Worm (Caenorhabditis elegans) whole organism, L4 larva: ENCODE measurements around the gene nhr-54.
"Not testable (repeated sequence)": the region's sequence is repeated elsewhere in the genome, so short reads cannot be mapped to it uniquely, and the experiment has no call there.

Experiments
- aly-2 ChIP-seq: sonication (generic microtip); optimal IDR thresholded peaks from 2 replicates; lab custom pipeline; 2018; ENCODE audit warnings: missing biosample characterization, missing genetic modification characterization
- ama-1 ChIP-seq: fragments of 150-350 bp; optimal IDR thresholded peaks from 2 replicates; lab custom pipeline; 2014; ENCODE audit warnings: inconsistent platforms, mixed read lengths
- dmd-6 ChIP-seq: fragments of 200-800 bp; sonication (Bioruptor generic); IDR thresholded peaks from 2 replicates; pipeline ENCODE4 v1.3.6; 2022; ENCODE audit warnings: missing genetic modification reagents, missing genetic modification characterization, missing compliant biosample characterization
- lir-3 ChIP-seq: sonication (generic microtip); optimal IDR thresholded peaks from 2 replicates; lab custom pipeline; 2016; ENCODE audit warnings: mild to moderate bottlenecking, missing genetic modification characterization, missing compliant biosample characterization
- mdl-1 ChIP-seq, 2 experiments: fragments of 150-350 bp in 1 of 2; sonication (generic microtip) in 1 of 2; optimal IDR thresholded peaks; 2 replicates each; lab custom pipeline; 2014 to 2017; ENCODE audit warnings: missing biosample characterization in 2 of 2, missing genetic modification characterization in 2 of 2
- nhr-6 ChIP-seq: fragments of 150-350 bp; optimal IDR thresholded peaks from 2 replicates; lab custom pipeline; 2014; ENCODE audit warnings: missing biosample characterization, missing genetic modification characterization
- snpc-4 ChIP-seq: fragments of 150-350 bp; optimal IDR thresholded peaks from 2 replicates; lab custom pipeline; 2014; ENCODE audit warnings: missing biosample characterization, missing genetic modification characterization

DNA sequence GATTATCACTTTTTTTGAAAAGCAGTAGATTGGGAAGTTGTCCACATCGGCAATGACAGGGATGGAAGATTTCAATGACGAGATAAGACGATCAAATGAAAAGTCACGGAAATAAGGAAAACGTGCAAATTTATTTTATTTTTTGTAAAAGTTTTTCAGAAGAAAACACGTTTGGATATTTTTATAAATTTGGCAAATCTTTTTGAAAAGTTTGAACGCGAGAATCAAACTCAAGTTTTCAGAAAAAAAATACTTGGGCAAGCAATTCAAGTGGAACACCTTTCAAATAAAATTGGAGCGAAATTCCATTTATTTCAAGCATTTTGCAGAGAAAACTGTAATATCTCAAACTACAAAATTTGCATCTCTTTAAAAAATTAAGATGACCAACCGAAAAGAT lies 9.4 kb upstream of the nhr-54 start, which contains the start of gene F36D3.5:
- TF ChIP-seq mdl-1 (tag; optimal IDR thresholded peaks at IDR 0.05; lab: Kevin White, UChicago); snpc-4 (tag; lab: Kevin White, UChicago); dmd-6 (GFP tag; lab: Robert Waterston, UW); lir-3 (tag; lab: Kevin White, UChicago); nhr-6 (tag; lab: Kevin White, UChicago); ama-1 (lab: Kevin White, UChicago); aly-2 (tag; lab: Kevin White, UChicago): not testable (repeated sequence)
